Worm (Caenorhabditis elegans) whole organism, L1 larva: ENCODE data around the gene C36B7.1.

Experiments
- alr-1 ChIP-seq: fragments of 200-800 bp; sonication (Bioruptor generic); optimal IDR thresholded peaks from 2 replicates; lab custom pipeline; 2018; ENCODE audit warnings: borderline replicate concordance, mild to moderate bottlenecking, missing genetic modification characterization, missing compliant biosample characterization
- ama-1 ChIP-seq: fragments of 150-350 bp; optimal IDR thresholded peaks from 2 replicates; lab custom pipeline; 2014
- blmp-1 ChIP-seq: fragments of 150-350 bp; optimal IDR thresholded peaks from 2 replicates; lab custom pipeline; 2014; ENCODE audit warnings: missing biosample characterization, missing genetic modification characterization
- ceh-63 ChIP-seq: fragments of 200-800 bp; sonication (Bioruptor generic); optimal IDR thresholded peaks from 2 replicates; lab custom pipeline; 2018; ENCODE audit warnings: mild to moderate bottlenecking, missing genetic modification characterization, missing compliant biosample characterization
- ceh-82 ChIP-seq, 3 experiments: fragments of 150-350 bp in 1 of 3; sonication (generic microtip) in 2 of 3; optimal IDR thresholded peaks; 2 replicates each; lab custom pipeline; 2014 to 2017; ENCODE audit warnings: missing biosample characterization in 3 of 3, missing genetic modification characterization in 3 of 3
- ces-1 ChIP-seq: fragments of 150-350 bp; optimal IDR thresholded peaks from 2 replicates; lab custom pipeline; 2014; ENCODE audit warnings: missing biosample characterization, missing genetic modification reagents, missing genetic modification characterization
- dpl-1 ChIP-seq, 3 experiments: fragments of 150-350 bp in 2 of 3; sonication (generic microtip) in 1 of 3; optimal IDR thresholded peaks; 2 replicates each; lab custom pipeline; 2014 to 2017; ENCODE audit warnings: missing biosample characterization in 3 of 3, missing genetic modification characterization in 3 of 3, missing genetic modification reagents in 3 of 3
- dsc-1 ChIP-seq: sonication (generic microtip); optimal IDR thresholded peaks from 2 replicates; lab custom pipeline; 2016; ENCODE audit warnings: mild to moderate bottlenecking, missing genetic modification characterization, missing compliant biosample characterization
- efl-1 ChIP-seq, 4 experiments: fragments of 150-350 bp; optimal IDR thresholded peaks in 3 of 4; peaks in 1 of 4; 1 replicate in 1 of 4; 2 replicates in 3 of 4; lab custom pipeline; 2014; ENCODE audit warnings: missing biosample characterization in 2 of 4, missing genetic modification characterization in 2 of 4, missing genetic modification reagents in 2 of 4
- egl-27 ChIP-seq, 2 experiments: fragments of 150-350 bp in 1 of 2; sonication (generic microtip); optimal IDR thresholded peaks; 3 replicates each; lab custom pipeline; 2017 to 2018; ENCODE audit warnings: missing biosample characterization in 2 of 2, missing genetic modification characterization in 2 of 2, missing genetic modification reagents in 2 of 2
- elt-3 ChIP-seq, 6 experiments: fragments of 150-350 bp in 1 of 6; sonication (generic microtip); optimal IDR thresholded peaks; 2 replicates each; lab custom pipeline; 2017 to 2018; ENCODE audit warnings: missing biosample characterization in 6 of 6, missing genetic modification characterization in 6 of 6, inconsistent platforms in 1 of 6
- ets-5 ChIP-seq: fragments of 200-800 bp; sonication (Bioruptor generic); IDR thresholded peaks from 2 replicates; pipeline ENCODE4 v1.3.6; 2022; ENCODE audit warnings: missing genetic modification characterization, missing compliant biosample characterization
- fkh-10 ChIP-seq: sonication (generic microtip); optimal IDR thresholded peaks from 2 replicates; lab custom pipeline; 2017; ENCODE audit warnings: missing biosample characterization, missing genetic modification reagents, missing genetic modification characterization
- fkh-8 ChIP-seq: sonication (generic microtip); optimal IDR thresholded peaks from 2 replicates; lab custom pipeline; 2016; ENCODE audit warnings: mild to moderate bottlenecking, missing genetic modification characterization, missing compliant biosample characterization
- hlh-17 ChIP-seq: fragments of 200-800 bp; sonication (Bioruptor generic); optimal IDR thresholded peaks from 2 replicates; lab custom pipeline; 2018; ENCODE audit warnings: missing genetic modification characterization, mild to moderate bottlenecking, missing compliant biosample characterization, moderate library complexity, borderline replicate concordance
- hpl-2 ChIP-seq: fragments of 150-350 bp; optimal IDR thresholded peaks from 2 replicates; lab custom pipeline; 2014; ENCODE audit warnings: missing biosample characterization, missing genetic modification reagents, missing genetic modification characterization
- irx-1 ChIP-seq: sonication (generic microtip); optimal IDR thresholded peaks from 2 replicates; lab custom pipeline; 2016; ENCODE audit warnings: missing genetic modification characterization, missing compliant biosample characterization
- jun-1 ChIP-seq: fragments of 150-350 bp; optimal IDR thresholded peaks from 2 replicates; lab custom pipeline; 2014; ENCODE audit warnings: missing biosample characterization, missing genetic modification reagents, missing genetic modification characterization
- lin-13 ChIP-seq: fragments of 150-350 bp; optimal IDR thresholded peaks from 2 replicates; lab custom pipeline; 2014; ENCODE audit warnings: missing biosample characterization, missing genetic modification reagents, missing genetic modification characterization
- lin-14 ChIP-seq: fragments of 200-800 bp; sonication (Bioruptor generic); optimal IDR thresholded peaks from 2 replicates; lab custom pipeline; 2018; ENCODE audit warnings: mild to moderate bottlenecking, missing genetic modification characterization, moderate library complexity, missing compliant biosample characterization
- lin-15B ChIP-seq: fragments of 150-350 bp; sonication (generic microtip); optimal IDR thresholded peaks from 3 replicates; lab custom pipeline; 2014; ENCODE audit warnings: missing biosample characterization, missing genetic modification characterization
- lin-35 ChIP-seq, 2 experiments: fragments of 150-350 bp; optimal IDR thresholded peaks; 2 replicates each; lab custom pipeline; 2014; ENCODE audit warnings: missing biosample characterization in 2 of 2, missing genetic modification characterization in 2 of 2, missing genetic modification reagents in 2 of 2
- lsy-2 ChIP-seq, 2 experiments: fragments of 150-350 bp; optimal IDR thresholded peaks; 2 replicates each; lab custom pipeline; 2014; ENCODE audit warnings: missing biosample characterization in 2 of 2, missing genetic modification characterization in 2 of 2
- mdl-1 ChIP-seq, 2 experiments: fragments of 150-350 bp; optimal IDR thresholded peaks; 2 replicates each; lab custom pipeline; 2014 to 2017; ENCODE audit warnings: missing biosample characterization in 2 of 2, missing genetic modification characterization in 2 of 2, inconsistent platforms in 1 of 2
- mef-2 ChIP-seq: fragments of 150-350 bp; optimal IDR thresholded peaks from 2 replicates; lab custom pipeline; 2014; ENCODE audit warnings: missing biosample characterization, missing genetic modification characterization
- mep-1 ChIP-seq: fragments of 150-350 bp; optimal IDR thresholded peaks from 2 replicates; lab custom pipeline; 2014; ENCODE audit warnings: missing biosample characterization, missing genetic modification characterization
- nhr-237 ChIP-seq: fragments of 150-350 bp; optimal IDR thresholded peaks from 2 replicates; lab custom pipeline; 2014; ENCODE audit warnings: missing biosample characterization, missing genetic modification characterization
- nhr-28 ChIP-seq: fragments of 150-350 bp; optimal IDR thresholded peaks from 2 replicates; lab custom pipeline; 2014; ENCODE audit warnings: missing biosample characterization, missing genetic modification characterization
- nhr-71 ChIP-seq: sonication (generic microtip); optimal IDR thresholded peaks from 2 replicates; lab custom pipeline; 2016; ENCODE audit warnings: mild to moderate bottlenecking, missing genetic modification characterization, moderate library complexity, missing compliant biosample characterization
- nhr-76 ChIP-seq: sonication (generic microtip); optimal IDR thresholded peaks from 2 replicates; lab custom pipeline; 2017; ENCODE audit warnings: missing biosample characterization, missing genetic modification characterization
- nhr-77 ChIP-seq: fragments of 150-350 bp; optimal IDR thresholded peaks from 2 replicates; lab custom pipeline; 2014; ENCODE audit warnings: missing biosample characterization, missing genetic modification characterization
- pag-3 ChIP-seq: sonication (generic microtip); optimal IDR thresholded peaks from 2 replicates; lab custom pipeline; 2017; ENCODE audit warnings: missing genetic modification characterization, mild to moderate bottlenecking, missing compliant biosample characterization, antibody characterized with exemption, borderline replicate concordance; ENCODE audit not compliant: insufficient read depth
- rnt-1 ChIP-seq: sonication (generic microtip); optimal IDR thresholded peaks from 2 replicates; lab custom pipeline; 2016; ENCODE audit warnings: mild to moderate bottlenecking, missing genetic modification characterization, moderate library complexity, missing compliant biosample characterization
- skn-1 ChIP-seq: fragments of 150-350 bp; optimal IDR thresholded peaks from 2 replicates; lab custom pipeline; 2014; ENCODE audit warnings: missing biosample characterization, missing genetic modification characterization
- snpc-4 ChIP-seq: fragments of 150-350 bp; optimal IDR thresholded peaks from 2 replicates; lab custom pipeline; 2014; ENCODE audit warnings: missing biosample characterization, missing genetic modification characterization
- snu-23 ChIP-seq: sonication (generic microtip); optimal IDR thresholded peaks from 2 replicates; lab custom pipeline; 2016; ENCODE audit warnings: missing genetic modification characterization, missing compliant biosample characterization
- sox-4 ChIP-seq: sonication (generic microtip); optimal IDR thresholded peaks from 2 replicates; lab custom pipeline; 2016; ENCODE audit warnings: missing genetic modification characterization, missing compliant biosample characterization
- sup-37 ChIP-seq: fragments of 200-800 bp; sonication (Bioruptor generic); optimal IDR thresholded peaks from 2 replicates; lab custom pipeline; 2018; ENCODE audit warnings: mild to moderate bottlenecking, missing genetic modification characterization, missing compliant biosample characterization
- swsn-7 ChIP-seq: sonication (generic microtip); optimal IDR thresholded peaks from 2 replicates; lab custom pipeline; 2016; ENCODE audit warnings: missing genetic modification characterization, missing compliant biosample characterization
- tlp-1 ChIP-seq: fragments of 150-350 bp; optimal IDR thresholded peaks from 2 replicates; lab custom pipeline; 2014; ENCODE audit warnings: missing biosample characterization, missing genetic modification characterization
- unc-130 ChIP-seq: fragments of 150-350 bp; optimal IDR thresholded peaks from 2 replicates; lab custom pipeline; 2017; ENCODE audit warnings: missing biosample characterization, missing genetic modification characterization, inconsistent platforms
- unc-30 ChIP-seq: sonication (generic microtip); optimal IDR thresholded peaks from 2 replicates; lab custom pipeline; 2017; ENCODE audit warnings: missing biosample characterization, missing genetic modification characterization
- xbp-1 ChIP-seq: sonication (generic microtip); optimal IDR thresholded peaks from 2 replicates; lab custom pipeline; 2016; ENCODE audit warnings: missing genetic modification characterization, missing compliant biosample characterization
- zag-1 ChIP-seq: fragments of 150-350 bp; optimal IDR thresholded peaks from 2 replicates; lab custom pipeline; 2014; ENCODE audit warnings: missing biosample characterization, missing genetic modification characterization
- zip-4 ChIP-seq: fragments of 200-800 bp; sonication (Bioruptor generic); optimal IDR thresholded peaks from 2 replicates; lab custom pipeline; 2018; ENCODE audit warnings: mild to moderate bottlenecking, missing genetic modification characterization, moderate library complexity, missing compliant biosample characterization
- ztf-11 ChIP-seq, 2 experiments: sonication (generic microtip); optimal IDR thresholded peaks; 2 replicates each; lab custom pipeline; 2016 to 2017; ENCODE audit warnings: missing genetic modification characterization in 2 of 2, missing biosample characterization in 1 of 2, missing compliant biosample characterization in 1 of 2

Gene C36B7.1

DNA sequence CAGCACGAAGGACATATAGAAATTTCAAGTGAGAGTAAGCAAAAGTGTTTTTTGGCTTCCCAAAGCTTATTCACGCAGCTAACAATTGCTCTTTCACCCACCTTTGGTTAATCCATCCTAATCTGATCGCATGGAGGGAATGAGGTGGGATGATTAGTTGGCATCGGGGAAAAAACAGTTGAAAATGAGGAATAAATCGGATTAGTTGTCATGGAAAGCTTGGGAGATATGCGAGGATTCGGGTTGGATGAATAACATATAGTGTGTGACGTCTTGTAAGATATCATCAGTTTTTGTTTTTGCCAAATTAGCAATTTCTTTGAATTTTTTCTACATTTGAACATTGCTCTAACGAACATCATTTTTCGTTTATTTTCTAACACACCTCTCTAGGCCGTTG lies 15.9 kb downstream of the C36B7.1 start (continued):
- TF ChIP-seq nhr-28 (tag; lab: Kevin White, UChicago): no peak
- no peak for TF ChIP-seq unc-130
- no peak for TF ChIP-seq lin-14 (GFP tag; lab: Kevin White, UChicago)
- no peak for TF ChIP-seq snpc-4 (tag; lab: Kevin White, UChicago)
- TF ChIP-seq tlp-1 (tag; lab: Kevin White, UChicago): no peak
- no peak for TF ChIP-seq lin-15B (tag; lab: Kevin White, UChicago)

DNA sequence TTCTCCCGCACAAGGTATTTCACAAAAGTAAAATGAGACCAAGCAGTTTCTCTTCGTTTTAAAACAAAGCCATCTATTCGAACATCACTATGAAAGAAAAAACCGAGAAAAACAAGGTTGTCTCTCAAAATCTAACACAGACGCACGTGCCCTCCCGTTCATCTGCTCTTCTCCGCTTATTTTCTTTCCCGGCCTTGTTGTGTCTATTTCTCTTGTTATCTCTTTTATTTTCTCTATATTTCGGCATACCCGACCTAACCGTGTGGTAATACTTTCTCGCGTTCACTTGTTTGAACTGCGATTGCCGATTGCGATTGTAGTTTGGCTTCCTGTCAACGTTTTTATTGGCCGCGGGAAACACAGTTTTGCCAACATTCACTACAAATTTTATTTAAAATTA lies 16.8 kb downstream of the C36B7.1 start:
- TF ChIP-seq xbp-1 (tag; lab: Kevin White, UChicago): no peak
- peak in 1 of 2 experiments; percentile 77 for TF ChIP-seq mdl-1 (tag; optimal IDR thresholded peaks at IDR 0.05; lab: Kevin White, UChicago)
- peak; percentile 17 for TF ChIP-seq mep-1
- no peak for TF ChIP-seq efl-1 (optimal IDR thresholded peaks at IDR 0.05; lab: Kevin White, UChicago)
- TF ChIP-seq efl-1 (GFP tag; optimal IDR thresholded peaks at IDR 0.05 in 1 of 2; lab: Kevin White, UChicago): peak in 1 of 2 experiments; percentile 49
- TF ChIP-seq zag-1 (tag; lab: Kevin White, UChicago): no peak
- TF ChIP-seq jun-1 (tag; lab: Kevin White, UChicago): no peak
- no peak for TF ChIP-seq ama-1 (lab: Kevin White, UChicago)
- no peak for TF ChIP-seq dpl-1 (GFP tag; optimal IDR thresholded peaks at IDR 0.05; lab: Kevin White, UChicago)
- TF ChIP-seq ces-1 (GFP tag; lab: Kevin White, UChicago): no peak
- TF ChIP-seq lin-13 (GFP tag; lab: Kevin White, UChicago): no peak
- peak; percentile 14 for TF ChIP-seq skn-1 (tag; lab: Kevin White, UChicago)
- peak in 1 of 2 experiments; percentile 24 for TF ChIP-seq lin-35 (GFP tag; optimal IDR thresholded peaks at IDR 0.05; lab: Kevin White, UChicago)
- peak; percentile 85 for TF ChIP-seq lin-14 (GFP tag; lab: Kevin White, UChicago)
- no peak for TF ChIP-seq ceh-82 (tag; optimal IDR thresholded peaks at IDR 0.05; lab: Kevin White, UChicago)
- no peak for TF ChIP-seq nhr-77 (tag; lab: Kevin White, UChicago)
- TF ChIP-seq ceh-63 (GFP tag; lab: Kevin White, UChicago): no peak
- no peak for TF ChIP-seq pag-3 (tag; lab: Kevin White, UChicago)
- no peak for TF ChIP-seq irx-1 (tag; lab: Kevin White, UChicago)
- no peak for TF ChIP-seq sup-37
- TF ChIP-seq hlh-17: no peak
- TF ChIP-seq nhr-71: peak; percentile 11
- no peak for TF ChIP-seq fkh-8
- TF ChIP-seq fkh-10 (GFP tag; lab: Kevin White, UChicago): no peak
- TF ChIP-seq lin-15B (tag; lab: Kevin White, UChicago): no peak
- TF ChIP-seq zip-4: no peak
- no peak for TF ChIP-seq tlp-1 (tag; lab: Kevin White, UChicago)
- no peak for TF ChIP-seq alr-1 (tag; lab: Kevin White, UChicago)
- no peak for TF ChIP-seq unc-30 (tag; lab: Kevin White, UChicago)
- no peak for TF ChIP-seq egl-27 (tag; optimal IDR thresholded peaks at IDR 0.05; lab: Kevin White, UChicago)
- no peak for TF ChIP-seq sox-4
- TF ChIP-seq nhr-76 (tag; lab: Kevin White, UChicago): no peak
- TF ChIP-seq ztf-11 (tag; optimal IDR thresholded peaks at IDR 0.05; lab: Kevin White, UChicago): no peak
- no peak for TF ChIP-seq nhr-237 (tag; lab: Kevin White, UChicago)
- TF ChIP-seq hpl-2: no peak
- no peak for TF ChIP-seq dsc-1 (tag; lab: Kevin White, UChicago)
- peak; percentile 11 for TF ChIP-seq snu-23 (GFP tag; lab: Kevin White, UChicago)
- TF ChIP-seq nhr-28 (tag; lab: Kevin White, UChicago): no peak
- TF ChIP-seq lsy-2 (tag; optimal IDR thresholded peaks at IDR 0.05; lab: Kevin White, UChicago): peak in 1 of 2 experiments; percentile 5
- no peak for TF ChIP-seq rnt-1 (tag; lab: Kevin White, UChicago)
- TF ChIP-seq elt-3 (tag; optimal IDR thresholded peaks at IDR 0.05; lab: Kevin White, UChicago): peak in 1 of 6 experiments; percentile 11
- TF ChIP-seq blmp-1 (tag; lab: Kevin White, UChicago): peak; percentile 86
- no peak for TF ChIP-seq ets-5 (GFP tag; lab: Robert Waterston, UW)
- TF ChIP-seq swsn-7 (tag; lab: Kevin White, UChicago): no peak
- no peak for TF ChIP-seq mef-2 (tag; lab: Kevin White, UChicago)
